Fruit fly (Drosophila melanogaster): Measurements from ENCODE around the gene CG7488.

CG7488 gene

dm6 chr3R:12982167-12982981 lies 13.0 kb upstream of the CG7488 start (continued):
- TF ChIP-seq crol (GFP tag; IDR thresholded peaks at IDR 0.05) (no peak), sna (GFP tag; IDR thresholded peaks at IDR 0.05; ENCODE audit: partially characterized antibody) (0 out of 2 replicates have a peak, but pooled peaks have one; percentile 13), mirr (GFP tag; optimal IDR thresholded peaks at IDR 0.05) (peak; percentile 72), CG11560 (tag; IDR thresholded peaks at IDR 0.05) (0 out of 3 replicates have a peak, but pooled peaks have one; percentile 33), salm (tag; optimal IDR thresholded peaks at IDR 0.05) (no peak), CG8388 (GFP tag; optimal IDR thresholded peaks at IDR 0.05) (peak; percentile 35), H15 (GFP tag; IDR thresholded peaks at IDR 0.05) (0 out of 3 replicates have a peak, but pooled peaks have one; percentile 30), ranshi (GFP tag; IDR thresholded peaks at IDR 0.05) (peak; percentile 58; the same call in 1 of the 2 replicates), ci (GFP tag; IDR thresholded peaks at IDR 0.05) (peak; percentile 37; the same call in 1 of the 3 replicates), Neu2 (GFP tag; optimal IDR thresholded peaks at IDR 0.05; ENCODE audit: borderline replicate concordance) (no peak), klu (GFP tag; IDR thresholded peaks at IDR 0.05) (peak; percentile 43; the same call in 1 of the 2 replicates), CG18011 (GFP tag; optimal IDR thresholded peaks at IDR 0.05) (peak; percentile 51), gcm2 (GFP tag; optimal IDR thresholded peaks at IDR 0.05) (peak; percentile 72), pnt (GFP tag; optimal IDR thresholded peaks at IDR 0.05) (no peak), bsh (GFP tag; optimal IDR thresholded peaks at IDR 0.05) (peak; percentile 23 to 67), CG31441 (GFP tag; IDR thresholded peaks at IDR 0.05) (peak; percentile 63; the same call in 1 of the 2 replicates), CG9437 (GFP tag; optimal IDR thresholded peaks at IDR 0.05) (peak; percentile 72), Tbp (GFP tag; optimal IDR thresholded peaks at IDR 0.05) (no peak), chif (GFP tag; optimal IDR thresholded peaks at IDR 0.05) (no peak), grn (GFP tag; optimal IDR thresholded peaks at IDR 0.05) (peak; percentile 32), CG14860 (GFP tag; IDR thresholded peaks at IDR 0.05; ENCODE audit: partially characterized antibody) (no peak), CG12659 (GFP tag; optimal IDR thresholded peaks at IDR 0.05) (peak; percentile 84), wdn (GFP tag; IDR thresholded peaks at IDR 0.05) (peak; percentile 53; the same call in 1 of the 2 replicates), CG7963 (GFP tag; IDR thresholded peaks at IDR 0.05; ENCODE audit: partially characterized antibody) (no peak), Doc2 (GFP tag; IDR thresholded peaks at IDR 0.05) (no peak), CG12942 (GFP tag; optimal IDR thresholded peaks at IDR 0.05) (peak; percentile 20), CG6813 (GFP tag; optimal IDR thresholded peaks at IDR 0.05) (peak; percentile 74), CG2120 (GFP tag; optimal IDR thresholded peaks at IDR 0.05) (peak; percentile 83), gsb (GFP tag; IDR thresholded peaks at IDR 0.05) (peak; percentile 61), Gsc (GFP tag; IDR thresholded peaks at IDR 0.05) (no peak), CG12236 (GFP tag; optimal IDR thresholded peaks at IDR 0.05) (peak; percentile 2), slou (GFP tag; optimal IDR thresholded peaks at IDR 0.05) (peak; percentile 38), Hmx (GFP tag; optimal IDR thresholded peaks at IDR 0.05) (peak; percentile 63), CG6791 (GFP tag; IDR thresholded peaks at IDR 0.05; ENCODE audit: partially characterized antibody) (no peak), cad (GFP tag; optimal IDR thresholded peaks at IDR 0.05) (no peak), Mrtf (GFP tag; IDR thresholded peaks at IDR 0.05) (peak; percentile 50; the same call in 1 of the 3 replicates), YL-1 (GFP tag; optimal IDR thresholded peaks at IDR 0.05) (no peak), wek (GFP tag; optimal IDR thresholded peaks at IDR 0.05) (peak; percentile 19), CG11085 (GFP tag; IDR thresholded peaks at IDR 0.05) (no peak), CG7987 (GFP tag; optimal IDR thresholded peaks at IDR 0.05) (no peak), z (GFP tag; IDR thresholded peaks at IDR 0.05) (no peak), Dref (GFP tag; IDR thresholded peaks at IDR 0.05) (no peak), CG34376 (GFP tag; optimal IDR thresholded peaks at IDR 0.05) (peak; percentile 86), Oli (tag; optimal IDR thresholded peaks at IDR 0.05) (peak; percentile 83), CG17328 (GFP tag; IDR thresholded peaks at IDR 0.05) (peak; percentile 57; the same call in 1 of the 2 replicates), fd3F (GFP tag; optimal IDR thresholded peaks at IDR 0.05) (peak; percentile 69), en (GFP tag; optimal IDR thresholded peaks at IDR 0.05) (no peak), Asciz (GFP tag; optimal IDR thresholded peaks at IDR 0.05) (peak; percentile 42)

Data from whole organism, embryonic.